Fruit fly (Drosophila melanogaster) whole organism, prepupa: ENCODE measurements around the gene CG6310.

ENCODE experiments used
- CG9139 ChIP-seq: fragments of 200-800 bp; sonication (Bioruptor generic); optimal IDR thresholded peaks from 3 replicates; lab custom pipeline; 2017; ENCODE audit warnings: missing biosample characterization, mild to moderate bottlenecking, missing genetic modification characterization
- Eip75B ChIP-seq: fragments of 200-800 bp; sonication (Bioruptor generic); optimal IDR thresholded peaks from 3 replicates; lab custom pipeline; 2016; ENCODE audit warnings: missing biosample characterization, missing genetic modification characterization
- OdsH ChIP-seq: fragments of 200-800 bp; sonication (Bioruptor generic); optimal IDR thresholded peaks from 3 replicates; lab custom pipeline; 2016; ENCODE audit warnings: missing biosample characterization, missing genetic modification characterization
- lz ChIP-seq: fragments of 200-800 bp; sonication (Bioruptor generic); optimal IDR thresholded peaks from 3 replicates; lab custom pipeline; 2016; ENCODE audit warnings: missing biosample characterization, missing genetic modification characterization
- spab ChIP-seq: fragments of 200-800 bp; sonication (Bioruptor generic); optimal IDR thresholded peaks from 2 replicates; lab custom pipeline; 2017; ENCODE audit warnings: missing biosample characterization, mild to moderate bottlenecking, missing genetic modification characterization, missing genetic modification reagents

DNA sequence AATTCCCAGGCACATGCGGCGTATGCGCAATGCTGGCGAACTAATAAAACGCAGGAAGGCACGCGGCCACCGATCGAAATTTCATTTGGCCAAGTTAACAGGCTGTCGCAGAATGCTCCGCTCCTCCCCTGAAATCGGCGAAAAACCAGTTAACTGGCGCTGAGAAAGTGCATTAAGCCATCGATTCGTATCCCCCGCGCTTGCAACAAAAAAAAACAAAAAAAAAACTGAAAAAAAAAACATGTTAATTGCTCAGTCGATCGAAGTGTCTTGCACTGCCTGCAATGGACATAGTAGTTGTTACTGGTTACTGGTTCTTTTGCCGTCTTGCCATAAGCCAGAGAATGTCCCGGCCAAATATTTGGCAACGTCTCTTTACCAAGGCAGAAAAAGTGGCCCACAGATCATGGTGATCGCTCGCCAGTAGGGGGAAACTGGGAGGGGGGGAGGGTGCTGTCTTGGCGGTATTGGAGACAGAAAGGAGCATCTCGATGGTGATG is 16.9 kb downstream of the CG6310 start:
- TF ChIP-seq Eip75B (GFP tag; lab: Kevin White, UChicago) (no peak), CG9139 (GFP tag; lab: Kevin White, UChicago) (no peak), spab (GFP tag; lab: Kevin White, UChicago) (no peak), OdsH (GFP tag; lab: Kevin White, UChicago) (no peak), lz (no peak)
